Worm (Caenorhabditis elegans): ENCODE measurements around the gene C32A9.1.

DNA sequence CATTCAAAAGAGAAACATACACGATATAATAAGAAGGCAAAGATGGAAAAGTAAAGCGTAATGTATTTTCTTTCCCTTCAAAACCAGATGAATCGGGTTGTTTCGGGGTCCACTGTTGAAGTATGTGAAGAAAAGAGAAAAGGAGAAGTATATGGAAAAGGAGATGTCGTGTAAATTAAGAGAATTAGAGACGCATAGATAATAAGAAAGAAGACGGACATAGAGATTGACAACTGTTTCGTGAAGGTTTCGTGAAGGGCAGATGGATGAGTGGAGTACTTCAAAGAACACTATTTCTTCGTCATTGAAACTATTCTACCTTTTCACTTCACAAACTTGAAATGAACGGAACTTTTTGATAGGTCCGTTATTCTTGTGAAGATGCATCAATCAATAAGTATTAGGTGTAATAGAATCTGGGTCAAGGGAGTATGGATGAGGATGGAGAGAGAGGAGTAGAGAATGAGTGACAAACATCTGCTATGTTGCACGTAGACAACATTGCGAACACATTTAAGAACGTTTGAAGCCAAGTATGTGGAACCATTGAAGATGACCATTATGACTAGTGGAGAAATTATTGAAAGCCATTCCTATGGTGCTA lies 21.7 kb downstream of the C32A9.1 start:
- TF ChIP-seq med-1 (GFP tag; optimal IDR thresholded peaks at IDR 0.05; ENCODE audit: insufficient read depth) (no peak), tab-1 (GFP tag; IDR thresholded peaks at IDR 0.05) (no peak), klf-2 (GFP tag; conservative IDR thresholded peaks at IDR 0.05) (no peak)
